Worm (Caenorhabditis elegans): ENCODE measurements around the gene nhr-150.

- TF ChIP-seq dao-5 (tag; optimal IDR thresholded peaks at IDR 0.05) (no peak), him-1 (tag; optimal IDR thresholded peaks at IDR 0.05) (no peak)
Measured at ce11 chrV:15519845-15520244, 38.6 kb upstream of the nhr-150 start.
